Fruit fly (Drosophila melanogaster) whole organism, embryonic: Measurements from ENCODE around the gene CG14234.
A peak's percentile ranks its signal among the peaks of the same experiment; 100 is the strongest.

Experiments used
- ATbp ChIP-seq: fragments of 200-800 bp; sonication (Bioruptor generic); optimal IDR thresholded peaks from 2 replicates; lab custom pipeline; 2017; ENCODE audit warnings: missing biosample characterization, mild to moderate bottlenecking, missing genetic modification characterization, missing genetic modification reagents
- Abd-B ChIP-seq: fragments of 200-800 bp; sonication (Bioruptor generic); optimal IDR thresholded peaks from 2 replicates; lab custom pipeline; 2018; ENCODE audit warnings: missing biosample characterization, mild to moderate bottlenecking, missing genetic modification characterization, moderate library complexity
- Adf1 ChIP-seq: fragments of 200-800 bp; sonication (Bioruptor generic); IDR thresholded peaks from 2 replicates; pipeline ENCODE4 v1.3.6; 2022; ENCODE audit warnings: missing biosample characterization, missing genetic modification characterization
- Aef1 ChIP-seq: fragments of 200-800 bp; sonication (Bioruptor generic); IDR thresholded peaks from 3 replicates; pipeline ENCODE4 v1.3.6; 2022; ENCODE audit warnings: missing biosample characterization, missing genetic modification characterization
- Awh ChIP-seq: fragments of 200-800 bp; sonication (Bioruptor generic); IDR thresholded peaks from 2 replicates; pipeline ENCODE4, ENCODE4 v1.3.6; 2022; ENCODE audit warnings: missing biosample characterization, missing genetic modification characterization
- CG10321 ChIP-seq: fragments of 200-800 bp; sonication (Bioruptor generic); IDR thresholded peaks from 2 replicates; pipeline ENCODE4 v1.3.6; 2022; ENCODE audit warnings: missing biosample characterization, missing genetic modification characterization
- CG11398 ChIP-seq: fragments of 200-800 bp; sonication (Bioruptor generic); optimal IDR thresholded peaks from 2 replicates; lab custom pipeline; 2016; ENCODE audit warnings: missing biosample characterization, missing genetic modification characterization
- CG11504 ChIP-seq: fragments of 200-800 bp; sonication (Bioruptor generic); optimal IDR thresholded peaks from 3 replicates; lab custom pipeline; 2019; ENCODE audit warnings: missing biosample characterization, mild to moderate bottlenecking, missing genetic modification characterization, moderate library complexity
- CG13775 ChIP-seq: fragments of 200-800 bp; sonication (Bioruptor generic); optimal IDR thresholded peaks from 3 replicates; lab custom pipeline; 2017; ENCODE audit warnings: missing biosample characterization, mild to moderate bottlenecking, missing genetic modification characterization
- CG15479 ChIP-seq: fragments of 200-800 bp; sonication (Bioruptor generic); optimal IDR thresholded peaks from 3 replicates; lab custom pipeline; 2019; ENCODE audit warnings: missing biosample characterization, mild to moderate bottlenecking, missing genetic modification characterization, moderate library complexity
- CG1832 ChIP-seq: fragments of 200-800 bp; sonication (Bioruptor generic); optimal IDR thresholded peaks from 2 replicates; lab custom pipeline; 2017; ENCODE audit warnings: missing biosample characterization, mild to moderate bottlenecking, missing genetic modification characterization, inconsistent platforms
- CG4328 ChIP-seq: fragments of 200-800 bp; sonication (Bioruptor generic); optimal IDR thresholded peaks from 3 replicates; lab custom pipeline; 2017; ENCODE audit warnings: missing biosample characterization, missing genetic modification reagents, missing genetic modification characterization
- CG4360 ChIP-seq: fragments of 200-800 bp; sonication (Bioruptor generic); IDR thresholded peaks from 2 replicates; pipeline ENCODE4 v1.3.6; 2022; ENCODE audit warnings: missing biosample characterization, missing genetic modification characterization
- CG4820 ChIP-seq: fragments of 200-800 bp; sonication (Bioruptor generic); optimal IDR thresholded peaks from 3 replicates; lab custom pipeline; 2016; ENCODE audit warnings: missing biosample characterization, missing genetic modification characterization
- CG6175 ChIP-seq: fragments of 200-800 bp; sonication (Bioruptor generic); IDR thresholded peaks from 3 replicates; pipeline ENCODE4 v1.3.6; 2022; ENCODE audit warnings: missing biosample characterization, missing genetic modification characterization
- CG9932 ChIP-seq: fragments of 200-800 bp; sonication (Bioruptor generic); IDR thresholded peaks from 2 replicates; pipeline ENCODE4 v1.3.6; 2022; ENCODE audit warnings: missing biosample characterization, missing genetic modification characterization
- D ChIP-seq, 2 experiments: fragments of 200-800 bp in 1 of 2; fragments of >200 bp in 1 of 2; sonication (Bioruptor generic) in 1 of 2; optimal IDR thresholded peaks; 2 replicates in 1 of 2; 3 replicates in 1 of 2; lab custom pipeline; 2017; ENCODE audit warnings: mild to moderate bottlenecking in 1 of 2, missing biosample characterization in 1 of 2, missing genetic modification characterization in 1 of 2, missing genetic modification reagents in 1 of 2
- Deaf1 ChIP-seq: fragments of 200-800 bp; optimal IDR thresholded peaks from 3 replicates; lab custom pipeline; 2019; ENCODE audit warnings: missing biosample characterization, mild to moderate bottlenecking, missing genetic modification characterization, moderate library complexity
- Hmr ChIP-seq: fragments of 200-800 bp; sonication (Bioruptor generic); optimal IDR thresholded peaks from 3 replicates; lab custom pipeline; 2017; ENCODE audit warnings: mild to moderate bottlenecking, missing biosample characterization, missing genetic modification reagents, missing genetic modification characterization
- Max ChIP-seq: fragments of 200-800 bp; sonication (Bioruptor generic); optimal IDR thresholded peaks from 2 replicates; lab custom pipeline; 2016; ENCODE audit warnings: missing biosample characterization, mild to moderate bottlenecking, missing genetic modification characterization
- Med ChIP-seq: fragments of 200-800 bp; sonication (Bioruptor generic); peaks from one replicate; lab custom pipeline; 2016; ENCODE audit warnings: missing biosample characterization, missing genetic modification characterization, mild to moderate bottlenecking, inconsistent platforms, moderate library complexity
- Poxn ChIP-seq: fragments of 200-800 bp; sonication (Bioruptor generic); IDR thresholded peaks from 2 replicates; pipeline ENCODE4 v1.3.6; 2022; ENCODE audit warnings: missing biosample characterization, missing genetic modification characterization
- Vsx1 ChIP-seq: fragments of 200-800 bp; sonication (Bioruptor generic); optimal IDR thresholded peaks from 2 replicates; lab custom pipeline; 2017; ENCODE audit warnings: missing biosample characterization, mild to moderate bottlenecking, missing genetic modification characterization, missing genetic modification reagents
- al ChIP-seq: fragments of 200-800 bp; sonication (Bioruptor generic); IDR thresholded peaks from 2 replicates; pipeline ENCODE4 v1.3.6; 2022; ENCODE audit warnings: missing biosample characterization, missing genetic modification characterization
- ato ChIP-seq: fragments of 200-800 bp; sonication (Bioruptor generic); IDR thresholded peaks from 2 replicates; pipeline ENCODE4 v1.3.6; 2022; ENCODE audit warnings: missing biosample characterization, missing genetic modification characterization; ENCODE audit not compliant: partially characterized antibody
- caup ChIP-seq: fragments of 200-800 bp; sonication (Bioruptor generic); optimal IDR thresholded peaks from 3 replicates; lab custom pipeline; 2017; ENCODE audit warnings: missing biosample characterization, mild to moderate bottlenecking, missing genetic modification characterization, moderate library complexity; ENCODE audit not compliant: severe bottlenecking
- cg ChIP-seq: fragments of 200-800 bp; sonication (Bioruptor generic); optimal IDR thresholded peaks from 3 replicates; lab custom pipeline; 2019; ENCODE audit warnings: missing biosample characterization, mild to moderate bottlenecking, missing genetic modification characterization, moderate library complexity
- chinmo ChIP-seq: fragments of 200-800 bp; sonication (Bioruptor generic); IDR thresholded peaks from 4 replicates; pipeline ENCODE4 v1.3.6; 2022; ENCODE audit warnings: missing biosample characterization, missing genetic modification characterization; ENCODE audit not compliant: partially characterized antibody
- crol ChIP-seq: fragments of 200-800 bp; sonication (Bioruptor generic); IDR thresholded peaks from 2 replicates; pipeline ENCODE4 v1.3.6; 2022; ENCODE audit warnings: missing biosample characterization, missing genetic modification characterization
- dmrt99B ChIP-seq: fragments of 200-800 bp; sonication (Bioruptor generic); optimal IDR thresholded peaks from 2 replicates; lab custom pipeline; 2018; ENCODE audit warnings: missing biosample characterization, mild to moderate bottlenecking, missing genetic modification characterization, moderate library complexity
- en ChIP-seq: fragments of 200-800 bp; sonication (Bioruptor generic); optimal IDR thresholded peaks from 2 replicates; lab custom pipeline; 2016; ENCODE audit warnings: missing biosample characterization, missing genetic modification characterization
- fu2 ChIP-seq: fragments of 200-800 bp; sonication (Bioruptor generic); optimal IDR thresholded peaks from 2 replicates; lab custom pipeline; 2016; ENCODE audit warnings: missing biosample characterization, missing genetic modification characterization
- gcm ChIP-seq: fragments of 200-800 bp; sonication (Bioruptor generic); optimal IDR thresholded peaks from 2 replicates; lab custom pipeline; 2019; ENCODE audit warnings: missing biosample characterization, mild to moderate bottlenecking, missing genetic modification characterization, moderate library complexity
- gem ChIP-seq: fragments of 200-800 bp; sonication (Bioruptor generic); optimal IDR thresholded peaks from 2 replicates; lab custom pipeline; 2019; ENCODE audit warnings: missing biosample characterization, mild to moderate bottlenecking, missing genetic modification characterization, moderate library complexity
- gfzf ChIP-seq: fragments of 200-800 bp; sonication (Bioruptor generic); optimal IDR thresholded peaks from 2 replicates; lab custom pipeline; 2016; ENCODE audit warnings: missing biosample characterization, mild to moderate bottlenecking, missing genetic modification characterization, moderate library complexity
- kni ChIP-seq: fragments of 200-800 bp; sonication (Bioruptor generic); optimal IDR thresholded peaks from 3 replicates; lab custom pipeline; 2017; ENCODE audit warnings: mild to moderate bottlenecking, missing biosample characterization, missing genetic modification reagents, missing genetic modification characterization
- knrl ChIP-seq: fragments of 200-800 bp; sonication (Bioruptor generic); IDR thresholded peaks from 3 replicates; pipeline ENCODE4 v1.3.6; 2022; ENCODE audit warnings: missing biosample characterization, missing genetic modification characterization; ENCODE audit not compliant: partially characterized antibody
- maf-S ChIP-seq: fragments of 200-800 bp; sonication (Bioruptor generic); optimal IDR thresholded peaks from 2 replicates; lab custom pipeline; 2016; ENCODE audit warnings: missing biosample characterization, missing genetic modification characterization
- otp ChIP-seq: fragments of 200-800 bp; sonication (Bioruptor generic); IDR thresholded peaks from 3 replicates; pipeline ENCODE4, ENCODE4 v1.3.6; 2022; ENCODE audit warnings: missing biosample characterization, missing genetic modification characterization
- p53 ChIP-seq: fragments of 200-800 bp; sonication (Bioruptor generic); optimal IDR thresholded peaks from 2 replicates; lab custom pipeline; 2016; ENCODE audit warnings: missing biosample characterization, missing genetic modification characterization
- pros ChIP-seq: fragments of 200-800 bp; sonication (Bioruptor generic); optimal IDR thresholded peaks from 3 replicates; lab custom pipeline; 2019; ENCODE audit warnings: missing biosample characterization, mild to moderate bottlenecking, missing genetic modification characterization, moderate library complexity
- psq ChIP-seq: fragments of 200-800 bp; sonication (Bioruptor generic); optimal IDR thresholded peaks from 2 replicates; lab custom pipeline; 2017; ENCODE audit warnings: missing biosample characterization, missing genetic modification characterization
- pzg ChIP-seq: fragments of 200-800 bp; sonication (Bioruptor generic); optimal IDR thresholded peaks from 3 replicates; lab custom pipeline; 2018; ENCODE audit warnings: missing biosample characterization, mild to moderate bottlenecking, missing genetic modification characterization, moderate library complexity
- sens ChIP-seq: fragments of 200-800 bp; sonication (Bioruptor generic); peaks from one replicate; lab custom pipeline; 2016; ENCODE audit warnings: missing biosample characterization, missing genetic modification characterization
- sna ChIP-seq: fragments of 200-800 bp; sonication (Bioruptor generic); IDR thresholded peaks from 2 replicates; pipeline ENCODE4 v1.3.6; 2022; ENCODE audit warnings: missing biosample characterization, missing genetic modification characterization; ENCODE audit not compliant: partially characterized antibody
- toy ChIP-seq: fragments of 200-800 bp; sonication (Bioruptor generic); IDR thresholded peaks from 2 replicates; pipeline ENCODE4 v1.3.6; 2022; ENCODE audit warnings: missing biosample characterization, missing genetic modification characterization
- twi ChIP-seq: fragments of 200-800 bp; optimal IDR thresholded peaks from 2 replicates; lab custom pipeline; 2019; ENCODE audit warnings: missing biosample characterization, mild to moderate bottlenecking, missing genetic modification characterization, moderate library complexity

The CG14234 gene

DNA sequence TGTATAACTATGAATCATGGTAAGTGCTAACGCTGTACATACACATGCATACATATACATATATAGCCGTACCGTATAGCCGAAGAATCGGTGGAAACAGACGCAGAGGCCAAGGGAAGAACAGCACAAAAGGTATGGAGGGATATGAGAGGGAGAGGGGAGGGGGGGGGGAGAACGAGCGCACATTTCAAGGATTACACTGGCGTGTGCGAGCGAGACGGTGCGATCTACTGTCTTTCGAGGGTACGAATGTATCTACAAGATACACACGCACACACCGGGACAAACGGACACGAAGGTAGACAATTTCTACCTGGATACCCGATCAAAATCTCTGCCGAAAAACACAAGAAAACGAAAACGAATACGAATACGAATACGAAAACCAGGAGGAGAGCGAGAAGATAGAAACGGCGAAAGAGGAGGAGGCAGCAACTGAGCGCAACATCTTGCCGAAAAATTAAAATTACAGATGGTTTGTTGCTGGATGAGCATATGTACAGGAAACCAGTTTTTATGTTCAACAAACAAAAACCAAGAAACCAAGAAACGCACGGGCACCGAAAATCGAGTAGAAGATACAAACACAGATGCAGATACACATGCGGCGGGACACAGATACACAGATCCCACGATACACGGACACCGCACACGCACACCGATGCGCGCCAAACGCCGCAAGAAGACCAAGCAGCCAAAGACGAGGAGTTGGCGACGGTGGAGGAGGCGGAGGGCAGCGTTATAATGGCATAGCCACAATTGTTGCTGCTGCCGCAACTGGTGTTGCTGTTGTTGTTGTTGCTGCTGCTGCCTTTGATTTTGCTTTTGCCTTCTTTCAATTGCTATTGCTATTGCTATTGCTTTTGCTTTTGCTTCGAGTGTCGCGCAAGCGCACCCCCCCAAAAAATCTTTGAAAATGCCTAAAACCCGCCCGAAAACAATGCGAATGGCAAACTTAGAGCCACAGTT is 38.6 kb downstream of the CG14234 start:
- no peak for TF ChIP-seq CG13775 (GFP tag; lab: Kevin White, UChicago)
- no peak for TF ChIP-seq caup (GFP tag; lab: Kevin White, UChicago)
- TF ChIP-seq Max (GFP tag; lab: Kevin White, UChicago) = no peak
- no peak for TF ChIP-seq CG10321 (GFP tag; lab: Robert Waterston, UW)
- TF ChIP-seq Abd-B (GFP tag; lab: Kevin White, UChicago) = no peak
- no peak for TF ChIP-seq p53 (GFP tag; lab: Kevin White, UChicago)
- TF ChIP-seq gfzf (GFP tag; lab: Kevin White, UChicago) = no peak
- peak; percentile 64 for TF ChIP-seq CG15479 (GFP tag; lab: Kevin White, UChicago)
- TF ChIP-seq twi = peak; percentile 89
- TF ChIP-seq pzg = no peak
- peak; percentile 20 for TF ChIP-seq sens (GFP tag; lab: Kevin White, UChicago)
- 0 out of 3 replicates have a peak, but pooled peaks have one; percentile 13 for TF ChIP-seq Aef1
- TF ChIP-seq fu2 (GFP tag; lab: Kevin White, UChicago) = no peak
- no peak for TF ChIP-seq maf-S (GFP tag; lab: Kevin White, UChicago)
- peak; percentile 77 for TF ChIP-seq cg (GFP tag; lab: Kevin White, UChicago)
- TF ChIP-seq dmrt99B (tag; lab: Kevin White, UChicago) = no peak
- TF ChIP-seq CG11504 (tag; lab: Kevin White, UChicago) = peak; percentile 50
- TF ChIP-seq Hmr (GFP tag; lab: Kevin White, UChicago) = no peak
- TF ChIP-seq D (optimal IDR thresholded peaks at IDR 0.05; lab: Kevin White, UChicago) = no peak
- no peak for TF ChIP-seq D (GFP tag; optimal IDR thresholded peaks at IDR 0.05; lab: Kevin White, UChicago)
- no peak for TF ChIP-seq gcm (GFP tag; lab: Kevin White, UChicago)
- TF ChIP-seq CG4328 (GFP tag; lab: Kevin White, UChicago) = no peak
- TF ChIP-seq Med (GFP tag; lab: Kevin White, UChicago) = peak; percentile 24
- TF ChIP-seq CG9932 (GFP tag; lab: Robert Waterston, UW) = 0 out of 2 replicates have a peak, but pooled peaks have one; percentile 23
- no peak for TF ChIP-seq ato (GFP tag; lab: Robert Waterston, UW)
- no peak for TF ChIP-seq en (GFP tag; lab: Kevin White, UChicago)
- TF ChIP-seq kni (GFP tag; lab: Kevin White, UChicago) = peak; percentile 54
- peak; percentile 93 for TF ChIP-seq pros (GFP tag; lab: Kevin White, UChicago)
- TF ChIP-seq Deaf1 (tag; lab: Kevin White, UChicago) = peak; percentile 44
- TF ChIP-seq al (GFP tag; lab: Robert Waterston, UW) = no peak
- peak; percentile 49 for TF ChIP-seq CG1832
- no peak for TF ChIP-seq Poxn
- TF ChIP-seq Adf1 = 0 out of 2 replicates have a peak, but pooled peaks have one; percentile 21
- no peak for TF ChIP-seq knrl (GFP tag; lab: Robert Waterston, UW)
- 0 out of 4 replicates have a peak, but pooled peaks have one; percentile 53 for TF ChIP-seq chinmo (GFP tag; lab: Robert Waterston, UW)
- no peak for TF ChIP-seq Vsx1
- no peak for TF ChIP-seq Awh (GFP tag; lab: Robert Waterston, UW)
- peak; percentile 92 for TF ChIP-seq crol (GFP tag; lab: Robert Waterston, UW)
- TF ChIP-seq psq (GFP tag; lab: Kevin White, UChicago) = peak; percentile 79
- TF ChIP-seq ATbp = peak; percentile 55
- no peak for TF ChIP-seq gem (tag; lab: Kevin White, UChicago)
- peak; percentile 77; the same call in 2 of the 3 replicates for TF ChIP-seq CG6175
- peak; percentile 97 for TF ChIP-seq CG4360 (GFP tag; lab: Robert Waterston, UW)
- TF ChIP-seq CG4820 (GFP tag; lab: Kevin White, UChicago) = no peak
- TF ChIP-seq CG11398 (GFP tag; lab: Kevin White, UChicago) = no peak
- no peak for TF ChIP-seq toy (GFP tag; lab: Robert Waterston, UW)
- 0 out of 2 replicates have a peak, but pooled peaks have one; percentile 12 for TF ChIP-seq sna
- no peak for TF ChIP-seq otp (GFP tag; lab: Robert Waterston, UW)
- TF ChIP-seq, all 482 proteins: peak for 20
